Fruit fly (Drosophila melanogaster) whole organism, embryonic: ENCODE measurements around the gene CG5180.

Experiments
- CG11085 ChIP-seq: fragments of 200-800 bp; sonication (Bioruptor generic); IDR thresholded peaks from 2 replicates; pipeline ENCODE4 v1.3.6; 2022; ENCODE audit warnings: missing biosample characterization, missing genetic modification characterization
- CG15601 ChIP-seq: fragments of 200-800 bp; sonication (Bioruptor generic); optimal IDR thresholded peaks from 3 replicates; lab custom pipeline; 2019; ENCODE audit warnings: missing biosample characterization, mild to moderate bottlenecking, missing genetic modification characterization, moderate library complexity
- CoRest ChIP-seq: fragments of 200-800 bp; sonication (Bioruptor generic); optimal IDR thresholded peaks from 3 replicates; lab custom pipeline; 2018; ENCODE audit warnings: missing biosample characterization, mild to moderate bottlenecking, missing genetic modification characterization, moderate library complexity
- E2f2 ChIP-seq: fragments of 200-800 bp; sonication (Bioruptor generic); IDR thresholded peaks from 2 replicates; pipeline ENCODE4 v1.3.6; 2022; ENCODE audit warnings: missing biosample characterization, missing genetic modification characterization
- Hsf ChIP-seq: fragments of 200-800 bp; sonication (Bioruptor generic); optimal IDR thresholded peaks from 3 replicates; lab custom pipeline; 2016; ENCODE audit warnings: missing biosample characterization, missing genetic modification characterization
- Poxn ChIP-seq: fragments of 200-800 bp; sonication (Bioruptor generic); IDR thresholded peaks from 2 replicates; pipeline ENCODE4 v1.3.6; 2022; ENCODE audit warnings: missing biosample characterization, missing genetic modification characterization
- Ravus ChIP-seq: fragments of 200-800 bp; sonication (Bioruptor generic); IDR thresholded peaks from 2 replicates; pipeline ENCODE4 v1.3.6; 2022; ENCODE audit warnings: missing biosample characterization, missing genetic modification characterization
- Stat92E ChIP-seq, 3 experiments: fragments of >200 bp in 2 of 3; fragments of 200-800 bp in 1 of 3; sonication (Bioruptor generic) in 1 of 3; optimal IDR thresholded peaks; 2 replicates each; lab custom pipeline; 2017 to 2019; ENCODE audit warnings: missing biosample characterization in 3 of 3, missing genetic modification characterization in 3 of 3, mild to moderate bottlenecking in 1 of 3, moderate library complexity in 1 of 3
- dan ChIP-seq: fragments of 200-800 bp; sonication (Bioruptor generic); IDR thresholded peaks from 2 replicates; pipeline ENCODE4 v1.3.6; 2022; ENCODE audit warnings: missing biosample characterization, missing genetic modification characterization

dm6 chr3R:20560019-20560667 is 2.4 kb downstream of the CG5180 start, which contains the start of gene CG15922:
- no peak for TF ChIP-seq Poxn (GFP tag; lab: Robert Waterston, UW)
- TF ChIP-seq Ravus (GFP tag; lab: Robert Waterston, UW) = no peak
- TF ChIP-seq CoRest (tag; lab: Kevin White, UChicago) = peak; percentile 33
- TF ChIP-seq E2f2 (GFP tag; lab: Robert Waterston, UW) = peak; percentile 86
- TF ChIP-seq dan (GFP tag; lab: Robert Waterston, UW) = no peak
- TF ChIP-seq Hsf (GFP tag; lab: Kevin White, UChicago) = no peak
- no peak for TF ChIP-seq CG11085 (GFP tag; lab: Robert Waterston, UW)
- TF ChIP-seq CG15601 (tag; lab: Kevin White, UChicago) = peak; percentile 17
- no peak for TF ChIP-seq Stat92E (GFP tag; optimal IDR thresholded peaks at IDR 0.05; lab: Kevin White, UChicago)
